Fruit fly (Drosophila melanogaster) whole organism, embryonic: ENCODE measurements around the gene DZIP1.

Experiments used
- Atf3 ChIP-seq: fragments of 200-800 bp; sonication (Bioruptor generic); optimal IDR thresholded peaks from 3 replicates; lab custom pipeline; 2016; ENCODE audit warnings: missing biosample characterization, missing genetic modification characterization
- BEAF-32 ChIP-seq: fragments of 200-800 bp; sonication (Bioruptor generic); optimal IDR thresholded peaks from 3 replicates; lab custom pipeline; 2017; ENCODE audit warnings: missing biosample characterization, missing genetic modification characterization, mild to moderate bottlenecking, moderate library complexity, missing genetic modification reagents
- CG10462 ChIP-seq: fragments of 200-800 bp; sonication (Bioruptor generic); optimal IDR thresholded peaks from 2 replicates; lab custom pipeline; 2016; ENCODE audit warnings: missing biosample characterization, missing genetic modification characterization
- CG11093 ChIP-seq: fragments of 200-800 bp; sonication (Bioruptor generic); IDR thresholded peaks from 3 replicates; pipeline ENCODE4 v1.3.6; 2022; ENCODE audit warnings: missing biosample characterization, missing genetic modification characterization
- CG12391 ChIP-seq: fragments of 200-800 bp; sonication (Bioruptor generic); optimal IDR thresholded peaks from 3 replicates; lab custom pipeline; 2018; ENCODE audit warnings: missing biosample characterization, mild to moderate bottlenecking, missing genetic modification characterization, moderate library complexity
- CG14710 ChIP-seq: fragments of 200-800 bp; sonication (Bioruptor generic); optimal IDR thresholded peaks from 3 replicates; lab custom pipeline; 2019; ENCODE audit warnings: missing biosample characterization, mild to moderate bottlenecking, missing genetic modification characterization, moderate library complexity
- CG15514 ChIP-seq: fragments of 200-800 bp; sonication (Bioruptor generic); optimal IDR thresholded peaks from 3 replicates; lab custom pipeline; 2017; ENCODE audit warnings: missing biosample characterization, missing genetic modification characterization, mild to moderate bottlenecking, moderate library complexity, missing genetic modification reagents
- CG17186 ChIP-seq: fragments of 200-800 bp; sonication (Bioruptor generic); optimal IDR thresholded peaks from 3 replicates; lab custom pipeline; 2017; ENCODE audit warnings: missing biosample characterization, missing genetic modification reagents, missing genetic modification characterization
- CG2116 ChIP-seq: fragments of 200-800 bp; sonication (Bioruptor generic); optimal IDR thresholded peaks from 3 replicates; lab custom pipeline; 2018; ENCODE audit warnings: missing biosample characterization, mild to moderate bottlenecking, missing genetic modification characterization
- CG2129 ChIP-seq: fragments of 200-800 bp; sonication (Bioruptor generic); IDR thresholded peaks from 2 replicates; pipeline ENCODE4 v1.3.6; 2022; ENCODE audit warnings: missing biosample characterization, missing genetic modification characterization; ENCODE audit not compliant: partially characterized antibody
- CG32772 ChIP-seq: fragments of 200-800 bp; sonication (Bioruptor generic); IDR thresholded peaks from 2 replicates; pipeline ENCODE4 v1.3.6; 2022; ENCODE audit warnings: missing biosample characterization, missing genetic modification characterization
- CG34224 ChIP-seq: fragments of 200-800 bp; sonication (Bioruptor generic); IDR thresholded peaks from 3 replicates; pipeline ENCODE4 v1.3.6; 2022; ENCODE audit warnings: missing biosample characterization, missing genetic modification characterization; ENCODE audit not compliant: partially characterized antibody
- CG3847 ChIP-seq: fragments of 200-800 bp; sonication (Bioruptor generic); IDR thresholded peaks from 2 replicates; pipeline ENCODE4 v1.3.6; 2022; ENCODE audit warnings: missing biosample characterization, missing genetic modification characterization
- CG4730 ChIP-seq: fragments of 200-800 bp; sonication (Bioruptor generic); IDR thresholded peaks from 2 replicates; pipeline ENCODE4 v1.3.6; 2022; ENCODE audit warnings: missing biosample characterization, missing genetic modification characterization
- CG9797 ChIP-seq: fragments of 200-800 bp; sonication (Bioruptor generic); optimal IDR thresholded peaks from 3 replicates; lab custom pipeline; 2018; ENCODE audit warnings: missing biosample characterization, mild to moderate bottlenecking, missing genetic modification characterization
- CoRest ChIP-seq: fragments of 200-800 bp; sonication (Bioruptor generic); optimal IDR thresholded peaks from 3 replicates; lab custom pipeline; 2018; ENCODE audit warnings: missing biosample characterization, mild to moderate bottlenecking, missing genetic modification characterization, moderate library complexity
- Doc3 ChIP-seq: fragments of 200-800 bp; sonication (Bioruptor generic); IDR thresholded peaks from 3 replicates; pipeline ENCODE4 v1.3.6; 2022; ENCODE audit warnings: missing biosample characterization, missing genetic modification characterization; ENCODE audit not compliant: partially characterized antibody
- Dref ChIP-seq: fragments of 200-800 bp; sonication (Bioruptor generic); IDR thresholded peaks from 2 replicates; pipeline ENCODE4 v1.3.6; 2022; ENCODE audit warnings: missing biosample characterization, missing genetic modification characterization
- E2f2 ChIP-seq: fragments of 200-800 bp; sonication (Bioruptor generic); IDR thresholded peaks from 2 replicates; pipeline ENCODE4 v1.3.6; 2022; ENCODE audit warnings: missing biosample characterization, missing genetic modification characterization
- Eip74EF ChIP-seq, 2 experiments: fragments of 200-800 bp in 1 of 2; fragments of >200 bp in 1 of 2; sonication (Bioruptor generic) in 1 of 2; optimal IDR thresholded peaks; 2 replicates each; lab custom pipeline; 2017 to 2019; ENCODE audit warnings: missing biosample characterization in 2 of 2, missing genetic modification characterization in 2 of 2, mild to moderate bottlenecking in 1 of 2, moderate library complexity in 1 of 2
- HLH4C ChIP-seq: fragments of 200-800 bp; sonication (Bioruptor generic); IDR thresholded peaks from 3 replicates; pipeline ENCODE4 v1.3.6; 2022; ENCODE audit warnings: missing biosample characterization, missing genetic modification characterization; ENCODE audit not compliant: partially characterized antibody
- HmgZ ChIP-seq: fragments of 200-800 bp; sonication (Bioruptor generic); optimal IDR thresholded peaks from 2 replicates; lab custom pipeline; 2018; ENCODE audit warnings: missing biosample characterization, mild to moderate bottlenecking, missing genetic modification characterization
- Hr3 ChIP-seq: fragments of 200-800 bp; sonication (Bioruptor generic); optimal IDR thresholded peaks from 3 replicates; lab custom pipeline; 2016; ENCODE audit warnings: missing biosample characterization, missing genetic modification characterization
- Hsf ChIP-seq: fragments of 200-800 bp; sonication (Bioruptor generic); optimal IDR thresholded peaks from 3 replicates; lab custom pipeline; 2016; ENCODE audit warnings: missing biosample characterization, missing genetic modification characterization
- Kr ChIP-seq: fragments of 200-800 bp; sonication (Bioruptor generic); optimal IDR thresholded peaks from 2 replicates; lab custom pipeline; 2017; ENCODE audit warnings: missing biosample characterization, mild to moderate bottlenecking, missing genetic modification characterization
- MESR4 ChIP-seq: fragments of 200-800 bp; sonication (Bioruptor generic); optimal IDR thresholded peaks from 2 replicates; lab custom pipeline; 2018; ENCODE audit warnings: missing biosample characterization, mild to moderate bottlenecking, missing genetic modification characterization, moderate library complexity
- Max ChIP-seq: fragments of 200-800 bp; sonication (Bioruptor generic); optimal IDR thresholded peaks from 2 replicates; lab custom pipeline; 2016; ENCODE audit warnings: missing biosample characterization, mild to moderate bottlenecking, missing genetic modification characterization
- Scr ChIP-seq: fragments of 200-800 bp; sonication (Bioruptor generic); IDR thresholded peaks from 2 replicates; pipeline ENCODE4 v1.3.6; 2022; ENCODE audit warnings: missing biosample characterization, missing genetic modification characterization; ENCODE audit not compliant: partially characterized antibody
- Sin3A ChIP-seq: fragments of >200 bp; optimal IDR thresholded peaks from 2 replicates; lab custom pipeline; 2018
- Stat92E ChIP-seq, 3 experiments: fragments of >200 bp in 2 of 3; fragments of 200-800 bp in 1 of 3; sonication (Bioruptor generic) in 1 of 3; optimal IDR thresholded peaks; 2 replicates each; lab custom pipeline; 2017 to 2019; ENCODE audit warnings: missing biosample characterization in 3 of 3, missing genetic modification characterization in 3 of 3, mild to moderate bottlenecking in 1 of 3, moderate library complexity in 1 of 3
- YL-1 ChIP-seq: fragments of 200-800 bp; sonication (Bioruptor generic); optimal IDR thresholded peaks from 3 replicates; lab custom pipeline; 2017; ENCODE audit warnings: missing biosample characterization, mild to moderate bottlenecking, missing genetic modification characterization
- ap ChIP-seq: fragments of 200-800 bp; sonication (Bioruptor generic); IDR thresholded peaks from 2 replicates; pipeline ENCODE4 v1.3.6; 2022; ENCODE audit warnings: missing biosample characterization, missing genetic modification characterization
- ase ChIP-seq: fragments of 200-800 bp; sonication (Bioruptor generic); IDR thresholded peaks from 3 replicates; pipeline ENCODE4 v1.3.6; 2022; ENCODE audit warnings: missing biosample characterization, missing genetic modification characterization
- en ChIP-seq: fragments of 200-800 bp; sonication (Bioruptor generic); optimal IDR thresholded peaks from 2 replicates; lab custom pipeline; 2016; ENCODE audit warnings: missing biosample characterization, missing genetic modification characterization
- gfzf ChIP-seq: fragments of 200-800 bp; sonication (Bioruptor generic); optimal IDR thresholded peaks from 2 replicates; lab custom pipeline; 2016; ENCODE audit warnings: missing biosample characterization, mild to moderate bottlenecking, missing genetic modification characterization, moderate library complexity
- kay ChIP-seq: fragments of 200-800 bp; sonication (Bioruptor generic); optimal IDR thresholded peaks from 2 replicates; lab custom pipeline; 2016; ENCODE audit warnings: missing biosample characterization, missing genetic modification characterization
- lbe ChIP-seq: fragments of 200-800 bp; sonication (Bioruptor generic); optimal IDR thresholded peaks from 2 replicates; lab custom pipeline; 2016; ENCODE audit warnings: missing biosample characterization, mild to moderate bottlenecking, missing genetic modification characterization
- nmo ChIP-seq: fragments of 200-800 bp; sonication (Bioruptor generic); optimal IDR thresholded peaks from 2 replicates; lab custom pipeline; 2018; ENCODE audit warnings: missing biosample characterization, mild to moderate bottlenecking, missing genetic modification characterization, moderate library complexity
- pzg ChIP-seq: fragments of 200-800 bp; sonication (Bioruptor generic); optimal IDR thresholded peaks from 3 replicates; lab custom pipeline; 2018; ENCODE audit warnings: missing biosample characterization, mild to moderate bottlenecking, missing genetic modification characterization, moderate library complexity
- sna ChIP-seq: fragments of 200-800 bp; sonication (Bioruptor generic); IDR thresholded peaks from 2 replicates; pipeline ENCODE4 v1.3.6; 2022; ENCODE audit warnings: missing biosample characterization, missing genetic modification characterization; ENCODE audit not compliant: partially characterized antibody
- stwl ChIP-seq: fragments of 200-800 bp; sonication (Bioruptor generic); optimal IDR thresholded peaks from 3 replicates; lab custom pipeline; 2018; ENCODE audit warnings: missing biosample characterization, mild to moderate bottlenecking, missing genetic modification characterization, moderate library complexity
- sug ChIP-seq: fragments of 200-800 bp; optimal IDR thresholded peaks from 2 replicates; lab custom pipeline; 2019; ENCODE audit warnings: missing biosample characterization, mild to moderate bottlenecking, missing genetic modification characterization, moderate library complexity
- tna ChIP-seq: fragments of 200-800 bp; sonication (Bioruptor generic); IDR thresholded peaks from 2 replicates; pipeline ENCODE4 v1.3.6; 2022; ENCODE audit warnings: missing biosample characterization, missing genetic modification characterization; ENCODE audit not compliant: partially characterized antibody
- unc-4 ChIP-seq: fragments of 200-800 bp; sonication (Bioruptor generic); IDR thresholded peaks from 2 replicates; pipeline ENCODE4 v1.3.6; 2022; ENCODE audit warnings: missing biosample characterization, missing genetic modification characterization; ENCODE audit not compliant: partially characterized antibody
- vnd ChIP-seq: fragments of 200-800 bp; sonication (Bioruptor generic); IDR thresholded peaks from 3 replicates; pipeline ENCODE4 v1.3.6; 2022; ENCODE audit warnings: missing biosample characterization, missing genetic modification characterization; ENCODE audit not compliant: partially characterized antibody

The DZIP1 gene

DNA sequence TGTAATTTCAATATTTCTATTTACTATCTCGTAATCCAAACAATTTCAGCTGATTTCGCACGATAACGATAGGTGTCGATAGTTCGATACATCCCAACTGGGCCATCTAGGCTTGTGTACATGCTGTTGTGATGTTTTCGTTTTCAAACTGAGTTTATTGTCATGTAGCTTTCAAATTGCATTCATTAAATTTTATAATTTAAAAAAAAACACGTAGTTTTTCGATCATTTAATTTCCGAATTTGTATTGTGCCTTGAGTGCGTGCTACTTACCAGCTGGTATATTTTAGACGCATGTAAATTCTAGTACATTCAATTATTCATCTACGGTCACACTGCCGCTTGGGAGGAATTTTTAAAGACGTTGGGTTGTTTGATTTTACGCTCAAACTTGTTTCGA is 15.2 kb downstream of the DZIP1 start, which contains the start of the genes CG13623 and ana1 (continued):
- TF ChIP-seq CG11093: no peak
- no peak for TF ChIP-seq CG32772
- no peak for TF ChIP-seq ase
- no peak for TF ChIP-seq Eip74EF (GFP tag; optimal IDR thresholded peaks at IDR 0.05; lab: Kevin White, UChicago)
- peak; percentile 34 for TF ChIP-seq CoRest
- peak; percentile 68 for TF ChIP-seq CG2116
- TF ChIP-seq lbe (GFP tag; lab: Kevin White, UChicago): no peak
- peak; percentile 27; the same call in 1 of the 2 replicates for TF ChIP-seq CG3847
- no peak for TF ChIP-seq Kr (GFP tag; lab: Kevin White, UChicago)
- TF ChIP-seq BEAF-32 (GFP tag; lab: Kevin White, UChicago): peak; percentile 72
- no peak for TF ChIP-seq ap (GFP tag; lab: Robert Waterston, UW)
- peak; percentile 87 for TF ChIP-seq gfzf (GFP tag; lab: Kevin White, UChicago)
- peak; percentile 4 for TF ChIP-seq Hr3
- peak; percentile 85 for TF ChIP-seq E2f2 (GFP tag; lab: Robert Waterston, UW)
- TF ChIP-seq MESR4 (GFP tag; lab: Kevin White, UChicago): peak; percentile 37
- TF ChIP-seq tna: peak; percentile 21; the same call in 1 of the 2 replicates
- no peak for TF ChIP-seq sug (tag; lab: Kevin White, UChicago)
- no peak for TF ChIP-seq en (GFP tag; lab: Kevin White, UChicago)
- TF ChIP-seq CG9797 (GFP tag; lab: Kevin White, UChicago): peak; percentile 88
- peak; percentile 47; the same call in 1 of the 3 replicates for TF ChIP-seq Doc3 (GFP tag; lab: Robert Waterston, UW)
- TF ChIP-seq stwl (tag; lab: Kevin White, UChicago): peak; percentile 88
- TF ChIP-seq CG17186: peak; percentile 89
- TF ChIP-seq sna (GFP tag; lab: Robert Waterston, UW): peak; percentile 49; the same call in 1 of the 2 replicates
- peak; percentile 1 for TF ChIP-seq HmgZ (tag; lab: Kevin White, UChicago)
- TF ChIP-seq CG4730: no peak
- TF ChIP-seq nmo (GFP tag; lab: Kevin White, UChicago): peak; percentile 56
- TF ChIP-seq Dref (GFP tag; lab: Robert Waterston, UW): peak; percentile 77
- TF ChIP-seq YL-1 (GFP tag; lab: Kevin White, UChicago): peak; percentile 80
- 0 out of 3 replicates have a peak, but pooled peaks have one; percentile 37 for TF ChIP-seq vnd (GFP tag; lab: Robert Waterston, UW)
- TF ChIP-seq Stat92E (GFP tag; optimal IDR thresholded peaks at IDR 0.05; lab: Kevin White, UChicago): peak in 1 of 3 experiments; percentile 21
- TF ChIP-seq CG10462: no peak
- TF ChIP-seq CG34224 (GFP tag; lab: Robert Waterston, UW): peak; percentile 67; the same call in 2 of the 3 replicates
- TF ChIP-seq Atf3 (GFP tag; lab: Kevin White, UChicago): no peak
- TF ChIP-seq HLH4C (GFP tag; lab: Robert Waterston, UW): peak; percentile 59; the same call in 1 of the 3 replicates
- peak; percentile 32 for TF ChIP-seq Max (GFP tag; lab: Kevin White, UChicago)
- TF ChIP-seq CG14710: peak; percentile 71
- TF ChIP-seq Sin3A: peak; percentile 70
- TF ChIP-seq kay (GFP tag; lab: Kevin White, UChicago): no peak
- peak; percentile 45 for TF ChIP-seq CG15514 (GFP tag; lab: Kevin White, UChicago)
- TF ChIP-seq CG2129 (GFP tag; lab: Robert Waterston, UW): peak; percentile 21; the same call in 1 of the 2 replicates
- TF ChIP-seq pzg (GFP tag; lab: Kevin White, UChicago): peak; percentile 79
- no peak for TF ChIP-seq Hsf (GFP tag; lab: Kevin White, UChicago)
- peak; percentile 66 for TF ChIP-seq Scr
- TF ChIP-seq CG12391 (tag; lab: Kevin White, UChicago): no peak
- TF ChIP-seq unc-4 (GFP tag; lab: Robert Waterston, UW): peak; percentile 69
- TF ChIP-seq, all 482 proteins: peak for 53
